Fruit fly (Drosophila melanogaster): ENCODE data around the gene lok.

Gene lok

DNA sequence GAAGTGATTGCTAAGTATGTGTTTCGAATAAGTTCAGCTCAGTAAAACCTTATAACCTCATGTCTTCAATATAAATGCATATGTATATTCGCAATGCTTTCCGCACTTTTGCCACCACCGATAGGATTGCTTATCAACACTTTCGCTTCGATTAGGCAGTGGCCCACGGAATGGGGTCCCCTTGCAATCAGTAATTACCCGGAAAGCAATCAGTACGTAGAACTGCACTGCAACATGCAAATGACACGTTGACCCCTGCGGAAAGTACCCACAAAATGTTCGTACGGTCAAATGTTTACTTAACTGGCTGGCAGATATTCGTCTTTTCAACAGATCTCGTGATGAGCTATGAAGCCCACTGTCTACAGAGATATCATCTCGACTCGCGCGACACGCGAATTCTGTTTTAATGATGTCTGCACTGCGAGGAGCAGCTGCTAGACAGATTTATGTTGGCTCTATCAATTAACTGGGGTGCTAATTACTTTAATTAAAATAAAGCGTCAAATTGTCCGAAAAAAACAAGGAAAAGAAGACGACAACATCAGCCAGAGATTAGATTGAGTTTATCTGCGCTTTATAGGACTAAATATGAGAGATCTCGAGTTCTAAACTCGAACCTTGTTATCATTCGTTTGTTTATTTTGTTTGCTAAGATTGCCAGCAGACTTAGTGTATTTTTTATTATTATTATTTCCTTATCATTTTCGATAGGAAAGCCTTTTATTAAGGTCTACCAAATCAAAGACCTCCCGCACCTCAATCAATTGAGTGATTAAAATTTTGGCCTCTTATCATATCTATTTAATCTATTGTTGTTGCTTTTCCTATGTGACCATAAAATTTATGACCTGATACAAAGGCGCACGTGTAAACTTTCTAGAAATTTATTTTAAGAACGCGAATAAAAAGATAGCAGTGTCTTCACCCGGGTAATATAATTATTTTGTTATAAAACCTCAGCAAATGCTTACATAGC, 16.5 kb downstream of the lok start:
- TF ChIP-seq HLH106 (tag; optimal IDR thresholded peaks at IDR 0.05) (no peak), Sp1 (GFP tag; optimal IDR thresholded peaks at IDR 0.05) (no peak), fru (GFP tag; optimal IDR thresholded peaks at IDR 0.05) (no peak), h (GFP tag; optimal IDR thresholded peaks at IDR 0.05) (peak; percentile 28), br (GFP tag; optimal IDR thresholded peaks at IDR 0.05) (no peak), jim (GFP tag; optimal IDR thresholded peaks at IDR 0.05) (no peak), Hr78 (GFP tag; optimal IDR thresholded peaks at IDR 0.05) (no peak), usp (GFP tag; optimal IDR thresholded peaks at IDR 0.05) (no peak), Abd-B (GFP tag; optimal IDR thresholded peaks at IDR 0.05) (no peak), Dif (GFP tag; optimal IDR thresholded peaks at IDR 0.05; ENCODE audit: partially characterized antibody) (no peak), CrebA (GFP tag; optimal IDR thresholded peaks at IDR 0.05; ENCODE audit: borderline replicate concordance) (peak; percentile 57), Rel (GFP tag; optimal IDR thresholded peaks at IDR 0.05) (peak; percentile 9), Rel (tag; optimal IDR thresholded peaks at IDR 0.05) (peak; percentile 70), rgr (GFP tag; optimal IDR thresholded peaks at IDR 0.05) (no peak), foxo (GFP tag; optimal IDR thresholded peaks at IDR 0.05) (no peak), CG9705 (GFP tag; optimal IDR thresholded peaks at IDR 0.05) (no peak), dsf (GFP tag; optimal IDR thresholded peaks at IDR 0.05; ENCODE audit: borderline replicate concordance) (no peak), dl (GFP tag; optimal IDR thresholded peaks at IDR 0.05; ENCODE audit: insufficient read depth in 1 of 2, partially characterized antibody in 2 of 2) (no peak), Dfd (GFP tag; optimal IDR thresholded peaks at IDR 0.05) (no peak), pan (optimal IDR thresholded peaks at IDR 0.05) (no peak), Vsx2 (GFP tag; optimal IDR thresholded peaks at IDR 0.05; ENCODE audit: partially characterized antibody) (no peak), sage (GFP tag; optimal IDR thresholded peaks at IDR 0.05) (peak; percentile 44), Hnf4 (GFP tag; optimal IDR thresholded peaks at IDR 0.05) (no peak), tai (GFP tag; optimal IDR thresholded peaks at IDR 0.05) (no peak), Hr83 (GFP tag; optimal IDR thresholded peaks at IDR 0.05; ENCODE audit: poor library complexity, severe bottlenecking) (no peak), OdsH (GFP tag; optimal IDR thresholded peaks at IDR 0.05) (no peak), sv (GFP tag; optimal IDR thresholded peaks at IDR 0.05) (no peak), brk (GFP tag; optimal IDR thresholded peaks at IDR 0.05) (no peak), psq (GFP tag; optimal IDR thresholded peaks at IDR 0.05) (no peak), ey (GFP tag; optimal IDR thresholded peaks at IDR 0.05) (no peak), CG32264 (GFP tag; optimal IDR thresholded peaks at IDR 0.05) (no peak), woc (GFP tag; optimal IDR thresholded peaks at IDR 0.05) (no peak), lola (GFP tag; optimal IDR thresholded peaks at IDR 0.05) (no peak), N (GFP tag; optimal IDR thresholded peaks at IDR 0.05) (no peak), Mio (GFP tag; optimal IDR thresholded peaks at IDR 0.05) (no peak), Myc (optimal IDR thresholded peaks at IDR 0.05) (no peak)

DNA sequence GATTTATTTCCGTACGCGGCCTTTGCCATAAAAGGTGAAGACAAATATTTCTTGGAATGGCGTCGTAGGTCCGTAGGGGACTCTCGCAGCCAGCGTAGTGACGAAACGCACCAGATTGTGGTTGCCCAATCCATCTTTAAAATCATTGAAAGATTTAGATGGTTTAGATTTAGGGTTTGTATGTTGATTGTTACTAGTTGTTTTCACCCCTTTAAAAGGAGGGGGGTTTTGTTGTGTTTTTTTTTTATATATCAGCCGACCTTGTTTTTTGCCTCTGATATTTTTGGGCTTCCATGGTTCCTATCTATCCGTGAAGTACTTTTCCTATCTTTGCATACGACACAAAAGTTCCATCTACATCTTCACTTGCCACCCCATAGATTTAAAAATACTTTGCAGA, 17.7 kb downstream of the lok start:
- TF ChIP-seq Jra (GFP tag; optimal IDR thresholded peaks at IDR 0.05) (no peak), foxo (GFP tag; optimal IDR thresholded peaks at IDR 0.05) (peak in 1 of 2 experiments; percentile 38), br (GFP tag; optimal IDR thresholded peaks at IDR 0.05) (peak; percentile 25), Sp1 (GFP tag; optimal IDR thresholded peaks at IDR 0.05) (no peak), rgr (GFP tag; optimal IDR thresholded peaks at IDR 0.05) (peak; percentile 17), ey (GFP tag; optimal IDR thresholded peaks at IDR 0.05) (no peak), OdsH (GFP tag; optimal IDR thresholded peaks at IDR 0.05) (peak; percentile 14), fru (GFP tag; optimal IDR thresholded peaks at IDR 0.05) (peak; percentile 35), brk (GFP tag; optimal IDR thresholded peaks at IDR 0.05) (no peak), Rel (GFP tag; optimal IDR thresholded peaks at IDR 0.05) (no peak), Rel (tag; optimal IDR thresholded peaks at IDR 0.05) (peak; percentile 24)

- TF ChIP-seq Hr83 (GFP tag; optimal IDR thresholded peaks at IDR 0.05; ENCODE audit: poor library complexity, severe bottlenecking): peak; percentile 8
- TF ChIP-seq CG32264 (GFP tag; optimal IDR thresholded peaks at IDR 0.05): no peak
Observed at dm6 chr2L:20080772-20081171, 19.6 kb downstream of the lok start.
